Fruit fly (Drosophila melanogaster): ENCODE results near the gene Trp1.

The Trp1 gene

DNA sequence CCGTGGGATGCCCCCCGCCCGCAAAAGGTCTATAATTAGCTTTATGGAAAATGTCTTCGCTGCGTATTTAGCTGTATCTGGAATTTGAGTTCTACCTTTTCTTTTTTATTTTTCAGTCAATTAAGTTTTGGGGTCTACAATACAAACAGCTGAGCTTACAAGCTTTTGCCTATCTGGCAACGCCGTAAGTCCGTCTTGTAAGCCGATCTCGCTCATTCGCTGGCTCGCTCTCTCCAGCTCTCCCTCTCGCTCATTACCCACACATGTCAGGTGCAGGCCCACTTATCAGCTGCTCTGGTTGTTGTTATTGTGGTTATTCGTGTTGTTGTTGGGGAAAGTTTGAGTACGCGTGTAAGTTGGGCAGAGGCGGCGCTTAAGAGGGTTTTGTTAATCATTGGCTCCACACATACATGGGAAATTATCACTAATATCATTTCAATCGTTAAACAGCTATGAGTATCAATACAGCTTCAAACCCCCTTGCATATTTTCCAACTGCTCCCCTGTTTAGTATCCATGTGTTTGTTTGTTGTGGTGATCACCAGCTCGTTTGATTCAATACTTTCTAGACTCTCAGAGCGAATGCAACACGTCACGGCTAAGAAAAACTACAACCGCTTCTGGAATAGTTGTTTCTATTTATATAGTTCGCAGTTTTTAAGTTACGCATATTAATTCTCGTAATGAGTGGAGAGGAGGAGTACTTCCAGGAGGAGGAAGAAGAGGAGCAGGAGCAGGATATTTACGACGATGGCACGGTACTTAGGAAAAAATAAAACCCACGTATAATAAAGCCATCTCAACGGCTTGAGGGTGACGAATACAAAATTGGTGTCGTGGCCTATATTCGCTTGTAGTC, 848 bp downstream of the Trp1 start (continued):
- TF ChIP-seq CG8281 (tag; optimal IDR thresholded peaks at IDR 0.05) (peak; percentile 88), CG7372 (GFP tag; IDR thresholded peaks at IDR 0.05) (peak; percentile 97), CG12299 (tag; optimal IDR thresholded peaks at IDR 0.05) (peak; percentile 94), D19A (tag; optimal IDR thresholded peaks at IDR 0.05) (peak; percentile 91), CG15011 (GFP tag; optimal IDR thresholded peaks at IDR 0.05) (peak; percentile 92), Blimp-1 (GFP tag; optimal IDR thresholded peaks at IDR 0.05) (peak; percentile 93), en (GFP tag; optimal IDR thresholded peaks at IDR 0.05) (peak; percentile 94), onecut (GFP tag; IDR thresholded peaks at IDR 0.05) (peak; percentile 95), CG16813 (GFP tag; IDR thresholded peaks at IDR 0.05; ENCODE audit: partially characterized antibody) (no peak), CG7963 (GFP tag; IDR thresholded peaks at IDR 0.05; ENCODE audit: partially characterized antibody) (no peak), vnd (GFP tag; IDR thresholded peaks at IDR 0.05; ENCODE audit: partially characterized antibody) (no peak), CG8089 (GFP tag; optimal IDR thresholded peaks at IDR 0.05) (peak; percentile 96), sens-2 (GFP tag; IDR thresholded peaks at IDR 0.05) (peak; percentile 96), CG12769 (tag; optimal IDR thresholded peaks at IDR 0.05) (peak; percentile 99), CG12219 (GFP tag; optimal IDR thresholded peaks at IDR 0.05) (peak; percentile 97), usp (GFP tag; optimal IDR thresholded peaks at IDR 0.05) (no peak), CG14965 (GFP tag; optimal IDR thresholded peaks at IDR 0.05; ENCODE audit: borderline replicate concordance) (peak; percentile 86), CG2199 (GFP tag; IDR thresholded peaks at IDR 0.05) (peak; percentile 98), MESR4 (GFP tag; optimal IDR thresholded peaks at IDR 0.05) (peak; percentile 56), Hand (GFP tag; optimal IDR thresholded peaks at IDR 0.05) (peak; percentile 92), CkIIα-i1 (GFP tag; IDR thresholded peaks at IDR 0.05) (peak; percentile 88), CG34224 (GFP tag; IDR thresholded peaks at IDR 0.05; ENCODE audit: partially characterized antibody) (no peak), z (GFP tag; IDR thresholded peaks at IDR 0.05) (peak; percentile 74; the same call in 2 of the 3 replicates), hbn (GFP tag; IDR thresholded peaks at IDR 0.05; ENCODE audit: partially characterized antibody) (no peak; the same call in 1 of the 2 replicates), CG9609 (GFP tag; optimal IDR thresholded peaks at IDR 0.05) (peak; percentile 98), unc-4 (GFP tag; IDR thresholded peaks at IDR 0.05; ENCODE audit: partially characterized antibody) (0 out of 2 replicates have a peak, but pooled peaks have one; percentile 14), rib (GFP tag; IDR thresholded peaks at IDR 0.05) (peak; percentile 98), lov (optimal IDR thresholded peaks at IDR 0.05) (no peak), lov (GFP tag; IDR thresholded peaks at IDR 0.05) (peak; percentile 92), YL-1 (GFP tag; optimal IDR thresholded peaks at IDR 0.05) (peak; percentile 75)

DNA sequence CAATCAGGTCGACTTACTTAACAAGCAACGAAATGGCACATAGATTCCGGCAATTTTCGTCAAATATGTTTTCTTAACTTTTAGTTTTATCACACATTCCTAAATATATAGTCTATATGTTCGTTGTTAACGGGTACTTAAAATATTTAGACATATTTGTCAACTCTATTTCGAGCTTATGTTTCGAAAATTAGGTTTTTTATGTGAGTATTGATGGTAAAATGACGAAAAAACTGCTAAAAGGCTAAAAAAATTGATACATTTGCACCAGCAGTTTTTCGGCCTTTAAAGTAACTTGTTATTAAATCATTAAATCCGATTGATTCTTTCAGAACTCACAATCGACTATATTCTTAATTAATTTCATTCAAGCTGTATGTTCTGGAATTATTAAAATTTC, 8.2 kb downstream of the Trp1 start, which contains the start of gene CG13131:
Gene CG13131, minus strand, starts transcription at position 101 of the 400 bp plus-strand sequence.
- TF ChIP-seq Hr51 (GFP tag; optimal IDR thresholded peaks at IDR 0.05) (no peak), Opbp (GFP tag; IDR thresholded peaks at IDR 0.05; ENCODE audit: partially characterized antibody) (no peak), CG17612 (GFP tag; IDR thresholded peaks at IDR 0.05) (no peak), pfk (GFP tag; optimal IDR thresholded peaks at IDR 0.05) (no peak), CG6175 (GFP tag; IDR thresholded peaks at IDR 0.05) (no peak), Dip3 (GFP tag; optimal IDR thresholded peaks at IDR 0.05) (no peak), gcm2 (GFP tag; optimal IDR thresholded peaks at IDR 0.05) (no peak), grn (GFP tag; optimal IDR thresholded peaks at IDR 0.05) (no peak), CG12155 (GFP tag; optimal IDR thresholded peaks at IDR 0.05) (no peak), fu2 (GFP tag; optimal IDR thresholded peaks at IDR 0.05) (no peak), CG14710 (tag; optimal IDR thresholded peaks at IDR 0.05) (no peak), Deaf1 (tag; optimal IDR thresholded peaks at IDR 0.05) (no peak), MTF-1 (GFP tag; optimal IDR thresholded peaks at IDR 0.05; ENCODE audit: borderline replicate concordance) (no peak), CG9932 (GFP tag; IDR thresholded peaks at IDR 0.05) (no peak)
